Fruit fly (Drosophila melanogaster) whole organism, prepupa: ENCODE measurements around the gene Art1.

ENCODE experiments used
- CG10631 ChIP-seq: fragments of 200-800 bp; sonication (Bioruptor generic); optimal IDR thresholded peaks from 2 replicates; lab custom pipeline; 2016; ENCODE audit warnings: missing biosample characterization, missing genetic modification characterization
- CG11762 ChIP-seq: fragments of 200-800 bp; sonication (Bioruptor generic); optimal IDR thresholded peaks from 3 replicates; lab custom pipeline; 2016; ENCODE audit warnings: missing biosample characterization, missing genetic modification characterization; ENCODE audit not compliant: insufficient read depth
- fd59A ChIP-seq: fragments of 200-800 bp; sonication (Bioruptor generic); optimal IDR thresholded peaks from 2 replicates; lab custom pipeline; 2017; ENCODE audit warnings: missing biosample characterization, mild to moderate bottlenecking, missing genetic modification characterization, missing genetic modification reagents
- svp ChIP-seq: fragments of 200-800 bp; sonication (Bioruptor generic); peaks from one replicate; lab custom pipeline; 2016; ENCODE audit warnings: missing biosample characterization, missing genetic modification characterization

DNA sequence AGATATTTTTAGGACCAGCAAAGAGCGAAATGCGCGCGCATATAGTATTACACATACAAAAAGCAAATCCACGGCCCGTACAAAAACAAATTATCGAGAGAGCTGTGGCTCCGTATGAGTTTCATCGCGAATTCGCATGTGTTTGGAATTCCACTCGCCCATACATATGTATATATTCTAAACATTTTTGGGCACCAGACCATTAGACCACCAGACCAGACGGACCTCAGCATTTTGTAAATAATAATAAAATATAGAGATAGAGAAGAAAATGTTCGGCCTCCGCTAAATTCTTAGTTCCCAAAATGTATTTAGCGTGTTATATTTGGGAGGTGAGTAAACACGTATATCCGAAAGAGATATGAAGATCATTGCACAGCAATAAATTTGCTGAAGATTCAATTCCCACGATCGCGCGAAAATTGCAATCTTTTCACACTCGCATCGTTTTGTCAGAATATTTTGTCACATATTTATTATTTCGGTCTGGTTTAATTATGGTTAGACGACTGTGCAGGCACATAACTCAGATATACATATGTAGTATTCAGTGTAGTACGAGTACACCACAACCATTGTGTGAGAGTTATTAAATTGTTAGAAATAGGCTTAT is 11.9 kb downstream of the Art1 start:
- no peak for TF ChIP-seq CG11762 (GFP tag; lab: Kevin White, UChicago)
- no peak for TF ChIP-seq CG10631 (GFP tag; lab: Kevin White, UChicago)
- TF ChIP-seq fd59A (GFP tag; lab: Kevin White, UChicago): no peak
- no peak for TF ChIP-seq svp (GFP tag; lab: Kevin White, UChicago)
